Worm (Caenorhabditis elegans) whole organism, L2 larva: ENCODE data around the gene clec-232.
"Not testable (repeated sequence)": the region's sequence is repeated elsewhere in the genome, so short reads cannot be mapped to it uniquely, and the experiment has no call there.

Experiments
- C34F6.9 ChIP-seq: fragments of 150-350 bp; optimal IDR thresholded peaks from 2 replicates; lab custom pipeline; 2014; ENCODE audit warnings: missing biosample characterization, missing genetic modification characterization
- F13H6.1 ChIP-seq: sonication (generic microtip); optimal IDR thresholded peaks from 2 replicates; lab custom pipeline; 2016; ENCODE audit warnings: missing genetic modification characterization, missing compliant biosample characterization
- Y55F3AM.14 ChIP-seq: fragments of 200-800 bp; sonication (Bioruptor generic); optimal IDR thresholded peaks from 2 replicates; lab custom pipeline; 2018; ENCODE audit warnings: mild to moderate bottlenecking, missing genetic modification characterization, missing compliant biosample characterization
- alr-1 ChIP-seq: fragments of 150-350 bp; optimal IDR thresholded peaks from 2 replicates; lab custom pipeline; 2014; ENCODE audit warnings: missing biosample characterization, missing genetic modification characterization
- aly-2 ChIP-seq: fragments of 150-350 bp; optimal IDR thresholded peaks from 2 replicates; lab custom pipeline; 2014; ENCODE audit warnings: missing biosample characterization, missing genetic modification characterization
- ama-1 ChIP-seq: fragments of 150-350 bp; optimal IDR thresholded peaks from 2 replicates; lab custom pipeline; 2018; ENCODE audit warnings: inconsistent platforms
- ceh-82 ChIP-seq: fragments of 150-350 bp; optimal IDR thresholded peaks from 2 replicates; lab custom pipeline; 2014; ENCODE audit warnings: missing biosample characterization, missing genetic modification characterization
- crh-2 ChIP-seq: sonication (generic microtip); optimal IDR thresholded peaks from 2 replicates; lab custom pipeline; 2017; ENCODE audit warnings: missing biosample characterization, missing genetic modification characterization
- dmd-4 ChIP-seq: sonication (generic microtip); optimal IDR thresholded peaks from 2 replicates; lab custom pipeline; 2017; ENCODE audit warnings: missing biosample characterization, missing genetic modification characterization
- egl-27 ChIP-seq: sonication (generic microtip); optimal IDR thresholded peaks from 3 replicates; lab custom pipeline; 2017; ENCODE audit warnings: missing biosample characterization, missing genetic modification reagents, missing genetic modification characterization
- elt-1 ChIP-seq: fragments of 150-350 bp; optimal IDR thresholded peaks from 2 replicates; lab custom pipeline; 2014; ENCODE audit warnings: missing biosample characterization, missing genetic modification characterization
- fos-1 ChIP-seq: fragments of 150-350 bp; optimal IDR thresholded peaks from 2 replicates; lab custom pipeline; 2014; ENCODE audit warnings: missing biosample characterization, missing genetic modification characterization
- gmeb-1 ChIP-seq: fragments of 150-350 bp; optimal IDR thresholded peaks from 2 replicates; lab custom pipeline; 2014; ENCODE audit warnings: missing biosample characterization, missing genetic modification characterization
- lin-11 ChIP-seq: fragments of 150-350 bp; sonication (generic microtip); optimal IDR thresholded peaks from 2 replicates; lab custom pipeline; 2014; ENCODE audit warnings: missing biosample characterization, missing genetic modification characterization, inconsistent platforms, mixed read lengths
- lin-13 ChIP-seq: fragments of 150-350 bp; optimal IDR thresholded peaks from 2 replicates; lab custom pipeline; 2014; ENCODE audit warnings: missing biosample characterization, missing genetic modification reagents, missing genetic modification characterization
- lin-39 ChIP-seq: fragments of 150-350 bp; optimal IDR thresholded peaks from 2 replicates; lab custom pipeline; 2014; ENCODE audit warnings: missing biosample characterization, missing genetic modification reagents, missing genetic modification characterization
- lsy-2 ChIP-seq, 2 experiments: fragments of 150-350 bp in 1 of 2; sonication (generic microtip) in 1 of 2; optimal IDR thresholded peaks; 2 replicates each; lab custom pipeline; 2014 to 2017; ENCODE audit warnings: missing biosample characterization in 2 of 2, missing genetic modification characterization in 2 of 2
- mdl-1 ChIP-seq, 2 experiments: fragments of 150-350 bp in 1 of 2; sonication (generic microtip) in 1 of 2; optimal IDR thresholded peaks; 2 replicates each; lab custom pipeline; 2017; ENCODE audit warnings: missing biosample characterization in 2 of 2, missing genetic modification characterization in 2 of 2
- nhr-10 ChIP-seq: sonication (generic microtip); optimal IDR thresholded peaks from 2 replicates; lab custom pipeline; 2017; ENCODE audit warnings: missing biosample characterization, missing genetic modification characterization
- nhr-11 ChIP-seq: fragments of 150-350 bp; optimal IDR thresholded peaks from 2 replicates; lab custom pipeline; 2014; ENCODE audit warnings: missing biosample characterization, missing genetic modification characterization
- nhr-12 ChIP-seq: fragments of 150-350 bp; optimal IDR thresholded peaks from 2 replicates; lab custom pipeline; 2014; ENCODE audit warnings: missing biosample characterization, missing genetic modification characterization
- nhr-129 ChIP-seq: fragments of 150-350 bp; optimal IDR thresholded peaks from 2 replicates; lab custom pipeline; 2014; ENCODE audit warnings: missing biosample characterization, missing genetic modification characterization
- nhr-21 ChIP-seq: fragments of 150-350 bp; optimal IDR thresholded peaks from 2 replicates; lab custom pipeline; 2014; ENCODE audit warnings: missing biosample characterization, missing genetic modification characterization
- nhr-23 ChIP-seq: fragments of 150-350 bp; optimal IDR thresholded peaks from 2 replicates; lab custom pipeline; 2014; ENCODE audit warnings: missing biosample characterization, missing genetic modification reagents, missing genetic modification characterization
- nhr-237 ChIP-seq: fragments of 150-350 bp; optimal IDR thresholded peaks from 2 replicates; lab custom pipeline; 2014; ENCODE audit warnings: missing biosample characterization, missing genetic modification characterization
- nhr-25 ChIP-seq: fragments of 150-350 bp; sonication (generic microtip); optimal IDR thresholded peaks from 3 replicates; lab custom pipeline; 2014; ENCODE audit warnings: missing biosample characterization, missing genetic modification characterization
- skn-1 ChIP-seq: sonication (generic microtip); optimal IDR thresholded peaks from 2 replicates; lab custom pipeline; 2017; ENCODE audit warnings: missing biosample characterization, missing genetic modification characterization
- sma-9 ChIP-seq, 2 experiments: fragments of 150-350 bp in 1 of 2; sonication (generic microtip) in 1 of 2; optimal IDR thresholded peaks; 2 replicates each; lab custom pipeline; 2014 to 2016; ENCODE audit warnings: missing genetic modification characterization in 2 of 2, mild to moderate bottlenecking in 1 of 2, missing biosample characterization in 1 of 2, missing compliant biosample characterization in 1 of 2, missing genetic modification reagents in 1 of 2, moderate library complexity in 1 of 2
- unc-62 ChIP-seq: fragments of 150-350 bp; optimal IDR thresholded peaks from 2 replicates; lab custom pipeline; 2014; ENCODE audit warnings: missing biosample characterization, missing genetic modification reagents, missing genetic modification characterization
- ztf-11 ChIP-seq: sonication (generic microtip); optimal IDR thresholded peaks from 2 replicates; lab custom pipeline; 2017; ENCODE audit warnings: missing biosample characterization, missing genetic modification characterization

The clec-232 gene

ce11 chrV:15975845-15976244, at the start of gene clec-232:
TSS of gene clec-232 (plus strand) at chrV:15976145.
- TF ChIP-seq dmd-4 (tag; lab: Kevin White, UChicago) (no peak), nhr-237 (tag; lab: Kevin White, UChicago) (no peak)

- TF ChIP-seq lin-11 (tag; lab: Kevin White, UChicago) (no peak), dmd-4 (tag; lab: Kevin White, UChicago) (no peak), egl-27 (no peak), skn-1 (no peak), nhr-11 (tag; lab: Kevin White, UChicago) (no peak), ama-1 (lab: Kevin White, UChicago) (no peak), fos-1 (tag; lab: Kevin White, UChicago) (no peak), alr-1 (tag; lab: Kevin White, UChicago) (no peak)
Observed at ce11 chrV:15928325-15928724, 47.6 kb upstream of the clec-232 start, which contains the start of gene pzf-1. TSS of gene pzf-1 (minus strand) at chrV:15928425.

DNA sequence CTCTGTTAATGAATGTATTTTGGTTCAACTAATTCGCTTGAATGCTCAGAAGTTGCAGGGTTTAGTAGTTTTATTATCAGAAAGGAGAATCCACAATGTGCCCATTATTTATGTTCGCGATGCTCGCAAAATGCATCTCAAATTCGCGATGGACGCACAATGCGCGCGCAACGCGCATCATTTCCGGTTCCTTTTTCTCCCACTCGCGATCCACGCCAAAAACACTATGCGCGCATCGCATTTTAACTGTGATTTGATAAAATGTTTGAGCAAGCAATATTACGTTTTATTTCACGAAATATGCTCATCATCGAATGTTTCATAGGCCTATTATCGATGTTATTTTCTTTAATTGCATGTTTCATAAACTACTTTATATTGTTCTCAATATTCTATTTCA, 46.1 kb upstream of the clec-232 start, which contains the start of gene srbc-77:
Gene srbc-77, plus strand, starts transcription at position 301 of the 400 bp plus-strand sequence.
- TF ChIP-seq lin-13 (GFP tag; lab: Kevin White, UChicago); C34F6.9 (tag; lab: Kevin White, UChicago); aly-2 (tag; lab: Kevin White, UChicago): not testable (repeated sequence)

DNA sequence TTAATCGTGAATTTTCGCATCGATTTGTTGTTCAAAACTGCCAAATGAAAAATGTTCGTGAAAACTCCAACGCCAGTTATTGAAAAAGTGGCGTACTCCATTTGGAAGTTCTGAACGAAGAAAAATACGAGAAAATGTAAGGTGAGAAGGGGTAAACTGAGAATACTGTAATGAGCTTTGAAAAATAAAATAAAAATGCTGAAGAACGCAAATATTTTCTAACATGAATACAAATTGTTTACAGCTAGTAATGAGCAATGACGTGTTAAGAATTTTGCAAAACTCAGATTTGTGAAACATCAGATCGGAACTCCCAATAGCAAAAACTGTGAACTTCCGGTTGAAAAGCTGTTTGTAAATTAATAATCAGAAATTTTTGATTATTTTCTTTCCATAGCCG, 43.6 kb upstream of the clec-232 start, which contains the start of gene srw-26:
Gene srw-26, minus strand, starts transcription at position 101 of the 400 bp plus-strand sequence.
- TF ChIP-seq elt-1 (no peak), nhr-25 (tag; lab: Kevin White, UChicago) (no peak), nhr-10 (no peak), lin-39 (tag; lab: Kevin White, UChicago) (no peak), lin-13 (GFP tag; lab: Kevin White, UChicago) (no peak), ama-1 (lab: Kevin White, UChicago) (no peak), ceh-82 (tag; lab: Kevin White, UChicago) (no peak), gmeb-1 (tag; lab: Kevin White, UChicago) (no peak), lsy-2 (tag; optimal IDR thresholded peaks at IDR 0.05; lab: Kevin White, UChicago) (no peak), ztf-11 (tag; lab: Kevin White, UChicago) (no peak), nhr-129 (tag; lab: Kevin White, UChicago) (no peak)

ce11 chrV:15940254-15940653, 35.7 kb upstream of the clec-232 start, which contains the start of gene srw-55:
TSS of gene srw-55 (minus strand) at chrV:15940354.
- no peak for TF ChIP-seq fos-1 (tag; lab: Kevin White, UChicago)
- no peak for TF ChIP-seq egl-27
- no peak for TF ChIP-seq nhr-10
- TF ChIP-seq crh-2 (tag; lab: Kevin White, UChicago), result no peak
- no peak for TF ChIP-seq nhr-237 (tag; lab: Kevin White, UChicago)
- TF ChIP-seq lin-39 (tag; lab: Kevin White, UChicago), result no peak
- TF ChIP-seq F13H6.1, result no peak
- TF ChIP-seq nhr-21 (tag; lab: Kevin White, UChicago), result no peak
- TF ChIP-seq lin-13 (GFP tag; lab: Kevin White, UChicago), result no peak
- TF ChIP-seq ztf-11 (tag; lab: Kevin White, UChicago), result no peak
- no peak for TF ChIP-seq nhr-11 (tag; lab: Kevin White, UChicago)
- no peak for TF ChIP-seq C34F6.9 (tag; lab: Kevin White, UChicago)
- TF ChIP-seq gmeb-1 (tag; lab: Kevin White, UChicago), result no peak
- no peak for TF ChIP-seq unc-62
- TF ChIP-seq Y55F3AM.14, result no peak

DNA sequence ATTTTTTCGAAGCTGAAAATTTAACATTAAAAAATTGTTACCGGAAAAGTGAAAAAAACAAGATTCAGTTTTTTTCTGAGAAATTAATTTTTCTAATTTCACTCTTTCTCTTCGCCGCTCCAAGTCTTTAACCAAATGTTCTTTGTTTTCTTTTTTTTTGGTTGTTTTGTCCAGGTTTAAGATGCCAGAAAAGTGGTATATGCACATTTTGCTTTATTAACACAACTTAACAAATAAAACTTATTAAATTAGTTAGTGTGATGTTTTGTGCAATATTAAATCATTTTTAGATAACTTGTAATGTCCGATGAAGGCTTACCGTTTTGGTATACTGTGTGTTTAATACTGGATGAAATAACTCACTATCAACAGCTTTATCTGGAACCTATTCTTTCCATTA, 32.8 kb upstream of the clec-232 start, which contains the start of gene srw-53:
Gene srw-53, plus strand, starts transcription at position 301 of the 400 bp plus-strand sequence.
- TF ChIP-seq alr-1 (tag; lab: Kevin White, UChicago) (no peak), nhr-25 (tag; lab: Kevin White, UChicago) (no peak), sma-9 (GFP tag; optimal IDR thresholded peaks at IDR 0.05; lab: Kevin White, UChicago) (no peak), sma-9 (tag; optimal IDR thresholded peaks at IDR 0.05; lab: Kevin White, UChicago) (no peak), lin-11 (tag; lab: Kevin White, UChicago) (no peak), F13H6.1 (no peak), nhr-12 (no peak), nhr-237 (tag; lab: Kevin White, UChicago) (no peak), nhr-23 (tag; lab: Kevin White, UChicago) (no peak), mdl-1 (tag; optimal IDR thresholded peaks at IDR 0.05; lab: Kevin White, UChicago) (no peak), lin-13 (GFP tag; lab: Kevin White, UChicago) (no peak), ztf-11 (tag; lab: Kevin White, UChicago) (no peak)
- TF ChIP-seq, all 48 proteins: peak for 0
